Worm (Caenorhabditis elegans) whole organism, L1 larva: ENCODE results near the gene hpx-2.

Experiments used
- C04F5.9 ChIP-seq: sonication (generic microtip); optimal IDR thresholded peaks from 2 replicates; lab custom pipeline; 2016; ENCODE audit warnings: missing genetic modification characterization, missing compliant biosample characterization
- C34B4.2 ChIP-seq: sonication (generic microtip); optimal IDR thresholded peaks from 2 replicates; lab custom pipeline; 2017; ENCODE audit warnings: mild to moderate bottlenecking, missing genetic modification characterization, missing compliant biosample characterization
- aha-1 ChIP-seq: fragments of 150-350 bp; optimal IDR thresholded peaks from 2 replicates; lab custom pipeline; 2014; ENCODE audit warnings: missing biosample characterization, missing genetic modification characterization
- aly-2 ChIP-seq: fragments of 150-350 bp; optimal IDR thresholded peaks from 2 replicates; lab custom pipeline; 2014; ENCODE audit warnings: missing biosample characterization, missing genetic modification characterization
- blmp-1 ChIP-seq: fragments of 150-350 bp; optimal IDR thresholded peaks from 2 replicates; lab custom pipeline; 2014; ENCODE audit warnings: missing biosample characterization, missing genetic modification characterization
- ceh-8 ChIP-seq: fragments of 200-800 bp; sonication (Bioruptor generic); optimal IDR thresholded peaks from 2 replicates; lab custom pipeline; 2018; ENCODE audit warnings: mild to moderate bottlenecking, missing genetic modification characterization, moderate library complexity, missing compliant biosample characterization
- ceh-82 ChIP-seq, 3 experiments: fragments of 150-350 bp in 1 of 3; sonication (generic microtip) in 2 of 3; optimal IDR thresholded peaks; 2 replicates each; lab custom pipeline; 2014 to 2017; ENCODE audit warnings: missing biosample characterization in 3 of 3, missing genetic modification characterization in 3 of 3
- ceh-88 ChIP-seq: fragments of 200-800 bp; sonication (Bioruptor generic); IDR thresholded peaks from 2 replicates; pipeline ENCODE4 v1.3.6; 2022; ENCODE audit warnings: missing genetic modification characterization, missing compliant biosample characterization
- dsc-1 ChIP-seq: sonication (generic microtip); optimal IDR thresholded peaks from 2 replicates; lab custom pipeline; 2016; ENCODE audit warnings: mild to moderate bottlenecking, missing genetic modification characterization, missing compliant biosample characterization
- efl-1 ChIP-seq, 4 experiments: fragments of 150-350 bp; optimal IDR thresholded peaks in 3 of 4; peaks in 1 of 4; 1 replicate in 1 of 4; 2 replicates in 3 of 4; lab custom pipeline; 2014; ENCODE audit warnings: missing biosample characterization in 2 of 4, missing genetic modification characterization in 2 of 4, missing genetic modification reagents in 2 of 4
- egl-13 ChIP-seq: sonication (generic microtip); optimal IDR thresholded peaks from 2 replicates; lab custom pipeline; 2016; ENCODE audit warnings: missing genotype, missing genetic modification reagents, missing genetic modification characterization, missing compliant biosample characterization
- egl-27 ChIP-seq, 2 experiments: fragments of 150-350 bp in 1 of 2; sonication (generic microtip); optimal IDR thresholded peaks; 3 replicates each; lab custom pipeline; 2017 to 2018; ENCODE audit warnings: missing biosample characterization in 2 of 2, missing genetic modification characterization in 2 of 2, missing genetic modification reagents in 2 of 2
- ets-5 ChIP-seq: fragments of 200-800 bp; sonication (Bioruptor generic); IDR thresholded peaks from 2 replicates; pipeline ENCODE4 v1.3.6; 2022; ENCODE audit warnings: missing genetic modification characterization, missing compliant biosample characterization
- fkh-4 ChIP-seq: sonication (generic microtip); optimal IDR thresholded peaks from 2 replicates; lab custom pipeline; 2016; ENCODE audit warnings: missing compliant biosample characterization, missing genetic modification characterization, borderline replicate concordance
- fos-1 ChIP-seq: fragments of 150-350 bp; optimal IDR thresholded peaks from 2 replicates; lab custom pipeline; 2014; ENCODE audit warnings: missing biosample characterization, missing genetic modification characterization
- hlh-17 ChIP-seq: fragments of 200-800 bp; sonication (Bioruptor generic); optimal IDR thresholded peaks from 2 replicates; lab custom pipeline; 2018; ENCODE audit warnings: missing genetic modification characterization, mild to moderate bottlenecking, missing compliant biosample characterization, moderate library complexity, borderline replicate concordance
- hpl-2 ChIP-seq: fragments of 150-350 bp; optimal IDR thresholded peaks from 2 replicates; lab custom pipeline; 2014; ENCODE audit warnings: missing biosample characterization, missing genetic modification reagents, missing genetic modification characterization
- jun-1 ChIP-seq: fragments of 150-350 bp; optimal IDR thresholded peaks from 2 replicates; lab custom pipeline; 2014; ENCODE audit warnings: missing biosample characterization, missing genetic modification reagents, missing genetic modification characterization
- lin-15B ChIP-seq: fragments of 150-350 bp; sonication (generic microtip); optimal IDR thresholded peaks from 3 replicates; lab custom pipeline; 2014; ENCODE audit warnings: missing biosample characterization, missing genetic modification characterization
- lin-35 ChIP-seq, 2 experiments: fragments of 150-350 bp; optimal IDR thresholded peaks; 2 replicates each; lab custom pipeline; 2014; ENCODE audit warnings: missing biosample characterization in 2 of 2, missing genetic modification characterization in 2 of 2, missing genetic modification reagents in 2 of 2
- lir-3 ChIP-seq: sonication (generic microtip); optimal IDR thresholded peaks from 2 replicates; lab custom pipeline; 2016; ENCODE audit warnings: mild to moderate bottlenecking, missing genetic modification characterization, moderate library complexity, missing compliant biosample characterization; ENCODE audit not compliant: poor library complexity
- mef-2 ChIP-seq: fragments of 150-350 bp; optimal IDR thresholded peaks from 2 replicates; lab custom pipeline; 2014; ENCODE audit warnings: missing biosample characterization, missing genetic modification characterization
- mep-1 ChIP-seq: fragments of 150-350 bp; optimal IDR thresholded peaks from 2 replicates; lab custom pipeline; 2014; ENCODE audit warnings: missing biosample characterization, missing genetic modification characterization
- nhr-11 ChIP-seq: fragments of 150-350 bp; optimal IDR thresholded peaks from 2 replicates; lab custom pipeline; 2014; ENCODE audit warnings: missing biosample characterization, missing genetic modification characterization
- nhr-20 ChIP-seq: sonication (generic microtip); optimal IDR thresholded peaks from 2 replicates; lab custom pipeline; 2016; ENCODE audit warnings: mild to moderate bottlenecking, missing genetic modification characterization, missing compliant biosample characterization
- nhr-28 ChIP-seq: fragments of 150-350 bp; optimal IDR thresholded peaks from 2 replicates; lab custom pipeline; 2014; ENCODE audit warnings: missing biosample characterization, missing genetic modification characterization
- nhr-47 ChIP-seq: sonication (generic microtip); optimal IDR thresholded peaks from 2 replicates; lab custom pipeline; 2016; ENCODE audit warnings: mild to moderate bottlenecking, missing genetic modification characterization, moderate library complexity, missing compliant biosample characterization
- nhr-71 ChIP-seq: sonication (generic microtip); optimal IDR thresholded peaks from 2 replicates; lab custom pipeline; 2016; ENCODE audit warnings: mild to moderate bottlenecking, missing genetic modification characterization, moderate library complexity, missing compliant biosample characterization
- nhr-76 ChIP-seq: sonication (generic microtip); optimal IDR thresholded peaks from 2 replicates; lab custom pipeline; 2017; ENCODE audit warnings: missing biosample characterization, missing genetic modification characterization
- pax-3 ChIP-seq: fragments of 200-800 bp; sonication (Bioruptor generic); optimal IDR thresholded peaks from 2 replicates; lab custom pipeline; 2018; ENCODE audit warnings: mild to moderate bottlenecking, missing genetic modification characterization, moderate library complexity, missing compliant biosample characterization
- pqm-1 ChIP-seq: sonication (generic microtip); optimal IDR thresholded peaks from 3 replicates; lab custom pipeline; 2017; ENCODE audit warnings: missing biosample characterization, missing genetic modification characterization
- rnt-1 ChIP-seq: sonication (generic microtip); optimal IDR thresholded peaks from 2 replicates; lab custom pipeline; 2016; ENCODE audit warnings: mild to moderate bottlenecking, missing genetic modification characterization, moderate library complexity, missing compliant biosample characterization
- skn-1 ChIP-seq: fragments of 150-350 bp; optimal IDR thresholded peaks from 2 replicates; lab custom pipeline; 2014; ENCODE audit warnings: missing biosample characterization, missing genetic modification characterization
- sup-37 ChIP-seq: fragments of 200-800 bp; sonication (Bioruptor generic); optimal IDR thresholded peaks from 2 replicates; lab custom pipeline; 2018; ENCODE audit warnings: mild to moderate bottlenecking, missing genetic modification characterization, missing compliant biosample characterization
- tlp-1 ChIP-seq: fragments of 150-350 bp; optimal IDR thresholded peaks from 2 replicates; lab custom pipeline; 2014; ENCODE audit warnings: missing biosample characterization, missing genetic modification characterization
- unc-30 ChIP-seq: sonication (generic microtip); optimal IDR thresholded peaks from 2 replicates; lab custom pipeline; 2017; ENCODE audit warnings: missing biosample characterization, missing genetic modification characterization
- unc-86 ChIP-seq: sonication (generic microtip); optimal IDR thresholded peaks from 2 replicates; lab custom pipeline; 2016; ENCODE audit warnings: missing genetic modification characterization, missing compliant biosample characterization
- ztf-4 ChIP-seq: fragments of 150-350 bp; optimal IDR thresholded peaks from 2 replicates; lab custom pipeline; 2014; ENCODE audit warnings: missing biosample characterization, missing genetic modification characterization

The hpx-2 gene

DNA sequence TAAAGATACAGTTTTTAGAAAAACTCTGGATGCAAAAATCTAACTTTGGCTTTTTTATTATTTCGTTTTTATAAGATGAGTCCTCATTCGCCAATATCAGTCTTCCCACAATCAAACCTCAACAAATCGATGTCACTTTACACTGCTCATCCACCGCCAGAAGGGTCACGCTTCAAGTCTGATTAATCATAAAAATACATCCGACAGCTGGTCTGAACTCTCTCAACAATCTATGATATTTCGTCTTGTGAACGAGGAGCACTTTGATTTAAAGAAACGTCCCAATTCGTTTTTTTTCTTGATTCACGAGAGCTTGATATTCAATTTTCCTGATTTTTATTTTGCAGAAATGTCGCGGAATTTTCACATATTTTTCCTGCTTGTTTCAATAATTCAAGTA, 22.4 kb upstream of the hpx-2 start, which contains the start of gene nrf-5:
Gene nrf-5 (plus strand): TSS at position 348 of the 400 bp plus-strand sequence.
- TF ChIP-seq dsc-1 (tag; lab: Kevin White, UChicago) (peak; percentile 69), rnt-1 (peak; percentile 65), efl-1 (optimal IDR thresholded peaks at IDR 0.05; lab: Kevin White, UChicago) (no peak), efl-1 (GFP tag; optimal IDR thresholded peaks at IDR 0.05 in 1 of 2; lab: Kevin White, UChicago) (peak in 1 of 2 experiments; percentile 5), C04F5.9 (no peak)

- TF ChIP-seq lin-35 (GFP tag; optimal IDR thresholded peaks at IDR 0.05; lab: Kevin White, UChicago) (no peak), hpl-2 (GFP tag; lab: Kevin White, UChicago) (no peak), efl-1 (optimal IDR thresholded peaks at IDR 0.05; lab: Kevin White, UChicago) (no peak), efl-1 (GFP tag; optimal IDR thresholded peaks at IDR 0.05 in 1 of 2; lab: Kevin White, UChicago) (no peak), nhr-76 (no peak), ceh-88 (GFP tag; lab: Robert Waterston, UW) (no peak), blmp-1 (no peak), nhr-20 (tag; lab: Kevin White, UChicago) (no peak), ceh-82 (tag; optimal IDR thresholded peaks at IDR 0.05; lab: Kevin White, UChicago) (no peak), nhr-71 (no peak), egl-13 (tag; lab: Kevin White, UChicago) (no peak), egl-27 (tag; optimal IDR thresholded peaks at IDR 0.05; lab: Kevin White, UChicago) (no peak), tlp-1 (no peak), sup-37 (no peak), hlh-17 (no peak), lin-15B (no peak), skn-1 (no peak), C34B4.2 (tag; lab: Kevin White, UChicago) (no peak), mef-2 (no peak), fkh-4 (tag; lab: Kevin White, UChicago) (no peak)
Measured at ce11 chrV:13830813-13831212, 19.5 kb upstream of the hpx-2 start, which contains the start of gene str-165. str-165 (plus strand) TSS chrV:13831113.

- TF ChIP-seq pax-3 (tag; lab: Kevin White, UChicago) (no peak), mep-1 (tag; lab: Kevin White, UChicago) (no peak), aha-1 (tag; lab: Kevin White, UChicago) (no peak), nhr-28 (tag; lab: Kevin White, UChicago) (no peak), unc-86 (tag; lab: Kevin White, UChicago) (no peak), ceh-88 (GFP tag; lab: Robert Waterston, UW) (no peak), jun-1 (tag; lab: Kevin White, UChicago) (no peak), lin-35 (GFP tag; optimal IDR thresholded peaks at IDR 0.05; lab: Kevin White, UChicago) (no peak), ztf-4 (no peak), pqm-1 (no peak), unc-30 (no peak), nhr-47 (tag; lab: Kevin White, UChicago) (no peak), nhr-11 (no peak), efl-1 (optimal IDR thresholded peaks at IDR 0.05; lab: Kevin White, UChicago) (no peak), efl-1 (GFP tag; optimal IDR thresholded peaks at IDR 0.05 in 1 of 2; lab: Kevin White, UChicago) (no peak), C34B4.2 (tag; lab: Kevin White, UChicago) (no peak), ceh-8 (GFP tag; lab: Kevin White, UChicago) (no peak)
Measured at ce11 chrV:13833951-13834350, 16.3 kb upstream of the hpx-2 start, which contains the start of gene srx-129. srx-129 (plus strand) TSS chrV:13834251.

- no peak for TF ChIP-seq efl-1 (optimal IDR thresholded peaks at IDR 0.05; lab: Kevin White, UChicago)
- peak in 1 of 2 experiments; percentile 47 for TF ChIP-seq efl-1 (GFP tag; optimal IDR thresholded peaks at IDR 0.05 in 1 of 2; lab: Kevin White, UChicago)
- TF ChIP-seq blmp-1, result no peak
- TF ChIP-seq aly-2 (tag; lab: Kevin White, UChicago), result no peak
- TF ChIP-seq lin-15B, result no peak
- TF ChIP-seq lir-3 (tag; lab: Kevin White, UChicago), result no peak
- TF ChIP-seq ets-5 (GFP tag; lab: Robert Waterston, UW), result no peak
- TF ChIP-seq fos-1 (tag; lab: Kevin White, UChicago), result no peak
- TF ChIP-seq hpl-2 (GFP tag; lab: Kevin White, UChicago), result no peak
Measured at ce11 chrV:13837173-13837572, 13.1 kb upstream of the hpx-2 start, which contains the start of gene srx-128. srx-128 (plus strand) TSS chrV:13837473.
